Fruit fly (Drosophila melanogaster) whole organism, adult: ENCODE measurements around the gene SdhC.

Experiments used
- CG11617 ChIP-seq: fragments of 200-800 bp; sonication (Bioruptor generic); optimal IDR thresholded peaks from 2 replicates; lab custom pipeline; 2017; ENCODE audit warnings: mild to moderate bottlenecking, missing biosample characterization, missing genetic modification reagents, missing genetic modification characterization
- CG12768 ChIP-seq: fragments of 200-800 bp; sonication (Bioruptor generic); optimal IDR thresholded peaks from 2 replicates; lab custom pipeline; 2017; ENCODE audit warnings: missing biosample characterization, missing genetic modification characterization, mild to moderate bottlenecking, moderate library complexity, missing genetic modification reagents
- CG14711 ChIP-seq: fragments of 200-800 bp; sonication (Bioruptor generic); optimal IDR thresholded peaks from 2 replicates; lab custom pipeline; 2018; ENCODE audit warnings: missing biosample characterization, mild to moderate bottlenecking, missing genetic modification characterization, moderate library complexity
- CG1620 ChIP-seq: fragments of 200-800 bp; sonication (Bioruptor generic); optimal IDR thresholded peaks from 2 replicates; lab custom pipeline; 2016; ENCODE audit warnings: missing biosample characterization, missing genetic modification characterization
- CG33017 ChIP-seq: fragments of 200-800 bp; sonication (Bioruptor generic); optimal IDR thresholded peaks from 2 replicates; lab custom pipeline; 2018; ENCODE audit warnings: missing biosample characterization, mild to moderate bottlenecking, missing genetic modification characterization, moderate library complexity
- CG5204 ChIP-seq: fragments of 200-800 bp; sonication (Bioruptor generic); optimal IDR thresholded peaks from 2 replicates; lab custom pipeline; 2016; ENCODE audit warnings: missing biosample characterization, missing genetic modification characterization
- CG7045 ChIP-seq: fragments of 200-800 bp; sonication (Bioruptor generic); optimal IDR thresholded peaks from 2 replicates; lab custom pipeline; 2017; ENCODE audit warnings: missing biosample characterization, mild to moderate bottlenecking, missing genetic modification characterization
- CG7101 ChIP-seq: fragments of 200-800 bp; sonication (Bioruptor generic); optimal IDR thresholded peaks from 2 replicates; lab custom pipeline; 2018; ENCODE audit warnings: missing biosample characterization, mild to moderate bottlenecking, missing genetic modification characterization, moderate library complexity
- Clk ChIP-seq: fragments of 200-800 bp; sonication (Bioruptor generic); optimal IDR thresholded peaks from 2 replicates; lab custom pipeline; 2017; ENCODE audit warnings: missing biosample characterization, missing genetic modification characterization
- Crg-1 ChIP-seq: fragments of 200-800 bp; sonication (Bioruptor generic); optimal IDR thresholded peaks from 2 replicates; lab custom pipeline; 2016; ENCODE audit warnings: missing biosample characterization, missing genetic modification characterization
- Hr96 ChIP-seq: fragments of 200-800 bp; sonication (Bioruptor generic); optimal IDR thresholded peaks from 2 replicates; lab custom pipeline; 2016; ENCODE audit warnings: missing biosample characterization, missing genetic modification characterization
- Mnt ChIP-seq: fragments of 200-800 bp; sonication (Bioruptor generic); optimal IDR thresholded peaks from 2 replicates; lab custom pipeline; 2016; ENCODE audit warnings: missing biosample characterization, mild to moderate bottlenecking, missing genetic modification characterization
- bab1 ChIP-seq: fragments of 200-800 bp; sonication (Bioruptor generic); optimal IDR thresholded peaks from 3 replicates; lab custom pipeline; 2019; ENCODE audit warnings: missing biosample characterization, mild to moderate bottlenecking, missing genetic modification characterization, moderate library complexity
- cic ChIP-seq: fragments of 200-800 bp; sonication (Bioruptor generic); optimal IDR thresholded peaks from 2 replicates; lab custom pipeline; 2017; ENCODE audit warnings: missing biosample characterization, mild to moderate bottlenecking, missing genetic modification characterization, moderate library complexity
- cnc ChIP-seq, 2 experiments: fragments of >200 bp; optimal IDR thresholded peaks; 2 replicates each; lab custom pipeline; 2017
- kay ChIP-seq: fragments of 200-800 bp; sonication (Bioruptor generic); peaks from one replicate; lab custom pipeline; 2016; ENCODE audit warnings: missing biosample characterization, missing genetic modification characterization, borderline replicate concordance
- ovo ChIP-seq: fragments of 200-800 bp; sonication (Bioruptor generic); optimal IDR thresholded peaks from 2 replicates; lab custom pipeline; 2016; ENCODE audit warnings: missing biosample characterization, missing genetic modification characterization
- pad ChIP-seq: fragments of 200-800 bp; sonication (Bioruptor generic); optimal IDR thresholded peaks from 3 replicates; lab custom pipeline; 2017; ENCODE audit warnings: missing biosample characterization, missing genetic modification characterization, mild to moderate bottlenecking, moderate library complexity, missing genetic modification reagents
- tj ChIP-seq: fragments of 200-800 bp; sonication (Bioruptor generic); optimal IDR thresholded peaks from 3 replicates; lab custom pipeline; 2017; ENCODE audit warnings: missing biosample characterization, mild to moderate bottlenecking, missing genetic modification characterization, moderate library complexity
- toe ChIP-seq: fragments of 200-800 bp; sonication (Bioruptor generic); optimal IDR thresholded peaks from 2 replicates; lab custom pipeline; 2016; ENCODE audit warnings: missing biosample characterization, missing genetic modification characterization

Gene SdhC

DNA sequence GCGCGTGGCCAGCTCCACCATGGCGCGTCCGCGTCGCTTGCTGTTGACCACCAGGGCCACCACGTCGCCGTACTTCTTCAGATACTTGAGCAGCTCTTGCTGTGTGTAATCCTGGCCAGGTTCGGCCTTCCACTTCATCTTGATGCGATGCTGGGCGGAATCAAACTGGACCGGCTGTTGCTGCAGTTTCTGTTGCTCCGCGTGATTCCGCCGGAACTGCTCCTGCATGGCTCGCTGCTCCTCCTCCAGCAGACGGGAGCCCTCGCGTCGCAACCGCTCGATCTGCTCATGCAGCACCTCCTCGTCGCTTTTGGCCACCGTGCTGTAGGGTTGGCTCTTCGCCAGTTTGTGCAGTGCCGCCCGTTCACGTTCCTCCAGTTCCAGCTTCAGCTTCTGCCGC lies 21.4 kb upstream of the SdhC start:
- TF ChIP-seq toe (GFP tag; lab: Kevin White, UChicago) (no peak), CG12768 (GFP tag; lab: Kevin White, UChicago) (no peak), cnc (optimal IDR thresholded peaks at IDR 0.05; lab: Kevin White, UChicago) (no peak), CG5204 (no peak)

DNA sequence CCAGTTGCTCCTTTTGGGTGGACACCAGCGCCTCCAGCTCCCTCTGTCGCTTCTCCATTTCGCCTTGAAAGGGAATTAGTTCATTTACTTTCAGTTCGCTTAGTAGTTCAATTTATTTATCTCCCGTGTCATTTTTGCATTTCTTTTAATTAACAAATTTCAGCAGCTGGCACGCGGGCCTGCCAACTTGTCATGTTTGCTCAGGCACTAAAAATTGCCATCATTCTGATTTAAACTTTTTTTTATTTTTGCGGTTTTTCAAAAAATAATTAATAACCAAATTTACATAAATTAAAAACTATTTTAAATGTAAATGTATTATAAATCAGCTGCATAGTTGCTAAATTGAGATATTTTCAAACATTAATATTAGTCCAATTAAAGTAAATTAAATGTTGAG lies 20.7 kb upstream of the SdhC start, which contains the start of gene GCC88:
GCC88 (minus strand) TSS at position 209 of the 400 bp plus-strand sequence.
- no peak for TF ChIP-seq toe (GFP tag; lab: Kevin White, UChicago)

DNA sequence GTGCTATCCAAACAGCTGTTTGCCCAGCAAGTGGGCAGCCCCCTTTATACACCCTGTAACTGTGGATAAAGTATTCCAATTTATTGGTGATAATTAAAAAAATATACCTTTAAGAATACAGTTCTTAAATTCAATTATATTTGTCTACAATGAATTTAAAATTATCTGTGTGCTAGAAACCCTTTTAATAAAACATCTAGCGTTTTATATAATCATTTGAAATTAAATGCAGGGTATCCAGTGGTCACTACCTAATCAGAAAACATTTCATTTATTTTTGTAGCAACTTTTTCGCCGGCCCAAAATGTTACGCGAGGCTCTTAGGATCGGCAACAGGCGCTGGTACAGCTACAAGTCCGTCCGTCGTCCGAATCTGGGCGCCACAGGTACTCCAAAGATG lies 16.8 kb upstream of the SdhC start, which contains the start of gene CG17726:
CG17726 (plus strand) TSS at position 267 of the 400 bp plus-strand sequence.
- peak; percentile 68 for TF ChIP-seq tj (GFP tag; lab: Kevin White, UChicago)
- peak; percentile 69 for TF ChIP-seq Mnt (GFP tag; lab: Kevin White, UChicago)
- no peak for TF ChIP-seq cnc (optimal IDR thresholded peaks at IDR 0.05; lab: Kevin White, UChicago)
- TF ChIP-seq CG33017 (tag; lab: Kevin White, UChicago): peak; percentile 99
- peak; percentile 98 for TF ChIP-seq bab1 (GFP tag; lab: Kevin White, UChicago)
- peak; percentile 95 for TF ChIP-seq CG11617 (GFP tag; lab: Kevin White, UChicago)
- TF ChIP-seq CG1620 (GFP tag; lab: Kevin White, UChicago): peak; percentile 87
- peak; percentile 62 for TF ChIP-seq cic (GFP tag; lab: Kevin White, UChicago)
- peak; percentile 97 for TF ChIP-seq CG14711 (tag; lab: Kevin White, UChicago)
- TF ChIP-seq Crg-1 (GFP tag; lab: Kevin White, UChicago): peak; percentile 92
- peak; percentile 89 for TF ChIP-seq CG12768 (GFP tag; lab: Kevin White, UChicago)
- no peak for TF ChIP-seq Clk (GFP tag; lab: Kevin White, UChicago)
- TF ChIP-seq ovo (GFP tag; lab: Kevin White, UChicago): peak; percentile 87
- peak; percentile 99 for TF ChIP-seq CG7101 (tag; lab: Kevin White, UChicago)
- peak; percentile 91 for TF ChIP-seq CG7045 (GFP tag; lab: Kevin White, UChicago)
- TF ChIP-seq kay: no peak
- TF ChIP-seq Hr96: no peak
- TF ChIP-seq toe (GFP tag; lab: Kevin White, UChicago): no peak
- TF ChIP-seq pad (GFP tag; lab: Kevin White, UChicago): peak; percentile 66

DNA sequence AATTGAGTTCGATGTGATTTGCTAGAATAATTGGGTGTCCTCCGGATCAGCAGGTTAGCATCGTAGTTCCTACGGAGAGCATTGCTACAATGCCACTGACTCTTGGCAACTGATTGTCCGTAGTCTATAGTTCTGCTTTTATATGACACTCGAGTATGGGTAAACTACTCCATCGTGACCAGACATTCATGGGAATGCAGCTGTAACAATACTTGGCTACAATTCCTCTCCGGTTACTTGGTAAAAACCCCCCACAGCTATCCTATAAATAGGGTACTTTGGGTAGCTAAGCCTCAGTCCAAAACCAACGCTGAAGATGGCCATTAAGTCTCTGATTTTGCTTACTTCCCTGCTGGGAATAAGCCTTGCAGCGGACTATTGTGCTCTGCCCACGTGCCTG lies 15.6 kb upstream of the SdhC start, which contains the start of gene scpr-C:
scpr-C (plus strand) TSS at position 301 of the 400 bp plus-strand sequence.
- TF ChIP-seq tj (GFP tag; lab: Kevin White, UChicago) (no peak), CG12768 (GFP tag; lab: Kevin White, UChicago) (no peak), CG11617 (GFP tag; lab: Kevin White, UChicago) (no peak), CG7045 (GFP tag; lab: Kevin White, UChicago) (no peak), CG14711 (tag; lab: Kevin White, UChicago) (no peak), CG5204 (no peak), bab1 (GFP tag; lab: Kevin White, UChicago) (no peak), Hr96 (no peak), Crg-1 (GFP tag; lab: Kevin White, UChicago) (no peak), toe (GFP tag; lab: Kevin White, UChicago) (no peak), Mnt (GFP tag; lab: Kevin White, UChicago) (no peak), pad (GFP tag; lab: Kevin White, UChicago) (no peak)

DNA sequence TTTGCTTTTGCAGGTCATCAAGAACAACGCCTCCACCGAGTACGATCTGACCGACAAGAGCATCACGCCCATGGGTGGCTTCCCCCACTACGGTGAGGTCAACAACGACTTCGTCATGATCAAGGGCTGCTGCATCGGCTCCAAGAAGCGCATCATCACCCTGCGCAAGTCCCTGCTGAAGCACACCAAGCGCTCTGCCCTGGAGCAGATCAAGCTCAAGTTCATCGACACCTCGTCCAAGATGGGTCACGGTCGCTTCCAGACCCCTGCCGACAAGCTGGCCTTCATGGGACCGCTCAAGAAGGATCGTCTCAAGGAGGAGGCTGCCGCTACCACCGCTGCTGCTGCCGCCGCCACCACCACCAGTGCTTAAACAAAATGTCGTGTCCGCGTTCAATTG lies 14.8 kb upstream of the SdhC start:
- TF ChIP-seq CG33017 (tag; lab: Kevin White, UChicago): no peak

DNA sequence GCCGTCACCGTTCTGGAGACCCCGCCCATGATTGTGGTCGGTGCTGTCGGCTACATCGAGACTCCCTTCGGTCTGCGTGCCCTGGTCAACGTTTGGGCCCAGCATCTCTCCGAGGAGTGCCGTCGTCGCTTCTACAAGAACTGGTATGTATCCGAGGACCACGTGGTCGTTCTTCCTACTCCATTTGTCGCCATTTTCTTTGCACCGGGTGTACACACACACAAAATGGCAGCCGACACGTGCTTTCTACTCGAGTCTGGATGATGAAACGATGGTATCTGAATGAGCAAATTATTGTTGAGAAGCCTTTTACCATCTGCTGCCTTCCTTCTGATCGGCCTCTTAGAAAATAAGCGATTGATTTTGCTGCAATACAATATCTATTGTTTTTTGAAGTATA lies 12.9 kb upstream of the SdhC start:
- TF ChIP-seq Mnt (GFP tag; lab: Kevin White, UChicago): peak; percentile 3
- TF ChIP-seq ovo (GFP tag; lab: Kevin White, UChicago): no peak

DNA sequence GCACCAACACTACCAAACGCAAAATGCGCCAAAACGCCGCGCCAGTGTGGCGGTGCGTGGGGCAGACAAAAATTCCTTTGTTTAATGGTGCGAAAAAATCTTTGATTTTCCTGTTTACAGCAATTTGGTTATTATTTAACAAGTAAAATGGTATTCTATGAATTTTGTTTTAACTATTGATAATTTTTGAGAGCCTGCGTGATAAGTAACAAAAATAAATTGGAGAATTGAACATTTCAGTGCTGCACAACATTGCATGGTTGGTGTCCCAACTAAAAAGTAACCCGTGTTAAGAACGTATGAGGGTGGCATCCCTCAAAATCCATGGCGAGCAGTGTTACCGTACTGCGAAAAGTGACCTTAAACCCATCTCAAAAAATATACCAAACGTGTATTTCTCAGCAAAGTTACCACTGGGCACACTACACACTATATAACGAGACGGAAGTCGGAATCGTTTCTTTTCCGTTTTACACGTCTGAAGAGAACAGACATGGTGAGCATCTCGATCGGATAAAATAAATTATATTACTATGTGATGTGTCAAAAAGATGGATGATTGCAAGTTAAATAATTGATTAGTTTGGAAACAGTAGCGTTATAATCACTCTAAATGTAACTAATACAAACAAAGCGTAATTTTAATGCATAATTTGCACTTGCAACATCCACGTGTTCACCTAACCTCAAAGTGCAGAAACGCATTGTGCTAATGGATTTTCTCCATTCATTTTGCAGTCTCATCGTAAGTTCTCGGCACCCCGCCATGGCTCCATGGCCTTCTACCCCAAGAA lies 12.0 kb upstream of the SdhC start, which contains the start of the genes CG6693 and RpL3:
CG6693 (minus strand) TSS at position 203 of the 794 bp plus-strand sequence.
RpL3 (plus strand) TSS at position 458 of the 794 bp plus-strand sequence.
- TF ChIP-seq Mnt (GFP tag; lab: Kevin White, UChicago) (peak; percentile 97), CG5204 (no peak), CG7101 (tag; lab: Kevin White, UChicago) (peak; percentile 91), CG11617 (GFP tag; lab: Kevin White, UChicago) (peak; percentile 84), ovo (GFP tag; lab: Kevin White, UChicago) (peak; percentile 39), bab1 (GFP tag; lab: Kevin White, UChicago) (peak; percentile 87), Clk (GFP tag; lab: Kevin White, UChicago) (peak; percentile 54), cnc (optimal IDR thresholded peaks at IDR 0.05; lab: Kevin White, UChicago) (peak in 1 of 2 experiments; percentile 46), CG1620 (GFP tag; lab: Kevin White, UChicago) (peak; percentile 73), kay (no peak), Hr96 (peak; percentile 81), CG33017 (tag; lab: Kevin White, UChicago) (peak; percentile 90), CG7045 (GFP tag; lab: Kevin White, UChicago) (peak; percentile 69), toe (GFP tag; lab: Kevin White, UChicago) (peak; percentile 68), cic (GFP tag; lab: Kevin White, UChicago) (peak; percentile 75), CG14711 (tag; lab: Kevin White, UChicago) (peak; percentile 57), CG12768 (GFP tag; lab: Kevin White, UChicago) (peak; percentile 85), pad (GFP tag; lab: Kevin White, UChicago) (peak; percentile 73), tj (GFP tag; lab: Kevin White, UChicago) (peak; percentile 56), Crg-1 (GFP tag; lab: Kevin White, UChicago) (peak; percentile 78)
